Worm (Caenorhabditis elegans): ENCODE data around the gene prp-21.
A peak's percentile ranks its signal among the peaks of the same experiment; 100 is the strongest.

Gene prp-21

DNA sequence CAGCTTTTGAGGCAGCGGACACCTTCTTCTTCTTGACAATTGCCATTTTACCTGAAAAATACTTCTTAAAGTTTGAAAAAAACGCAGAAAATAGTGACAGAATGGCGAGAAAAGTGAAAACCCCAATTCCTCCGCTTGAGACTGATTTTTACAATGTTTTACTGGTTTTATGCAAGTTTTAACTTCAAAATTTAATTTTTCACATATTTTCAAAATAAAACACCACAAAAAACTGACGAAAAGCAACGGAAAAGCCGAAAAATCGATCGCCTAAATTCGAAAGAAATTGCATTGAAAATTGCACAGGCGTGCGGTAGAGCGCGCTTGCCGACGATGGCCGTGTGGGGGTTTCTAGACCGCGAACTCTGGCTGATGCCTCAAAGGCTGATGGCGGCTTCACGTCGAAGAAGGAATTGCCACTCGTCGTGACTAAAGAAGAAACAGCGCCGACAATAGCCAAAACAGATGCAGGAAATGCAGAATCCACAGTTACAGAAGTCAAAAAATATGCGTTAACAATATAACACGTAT is 8.7 kb upstream of the prp-21 start, which contains the start of gene nsun-1 (continued):
- TF ChIP-seq nhr-85 (tag): no peak
- TF ChIP-seq F16B12.6 (tag; optimal IDR thresholded peaks at IDR 0.05): peak; percentile 46
- peak; percentile 52 for TF ChIP-seq mep-1 (tag; optimal IDR thresholded peaks at IDR 0.05)
- TF ChIP-seq lsy-2 (tag; optimal IDR thresholded peaks at IDR 0.05): peak; percentile 27 to 66
- peak; percentile 93 for TF ChIP-seq rnt-1 (tag; optimal IDR thresholded peaks at IDR 0.05)
- no peak for TF ChIP-seq nhr-20 (tag; optimal IDR thresholded peaks at IDR 0.05)
- peak; percentile 39; the same call in 1 of the 2 replicates for TF ChIP-seq unc-98 (GFP tag; IDR thresholded peaks at IDR 0.05)
- TF ChIP-seq nhr-47 (tag; optimal IDR thresholded peaks at IDR 0.05): no peak
- TF ChIP-seq efl-1 (optimal IDR thresholded peaks at IDR 0.05): peak; percentile 64 to 70
- TF ChIP-seq efl-1 (GFP tag; optimal IDR thresholded peaks at IDR 0.05 in 1 of 2): peak; percentile 75 to 94
- TF ChIP-seq alr-1 (tag; optimal IDR thresholded peaks at IDR 0.05; ENCODE audit: borderline replicate concordance): no peak
- TF ChIP-seq fkh-10 (GFP tag; optimal IDR thresholded peaks at IDR 0.05): no peak
- TF ChIP-seq sup-37 (GFP tag; optimal IDR thresholded peaks at IDR 0.05): no peak
- TF ChIP-seq ceh-88 (GFP tag; IDR thresholded peaks at IDR 0.05): no peak
- peak; percentile 64 for TF ChIP-seq tbx-2 (tag; optimal IDR thresholded peaks at IDR 0.05)
- TF ChIP-seq xbp-1 (tag; optimal IDR thresholded peaks at IDR 0.05): peak; percentile 43
- TF ChIP-seq mab-9 (GFP tag; IDR thresholded peaks at IDR 0.05): no peak
- peak; percentile 72 for TF ChIP-seq lir-3 (tag; optimal IDR thresholded peaks at IDR 0.05; ENCODE audit: poor library complexity)
- TF ChIP-seq lin-35 (GFP tag; optimal IDR thresholded peaks at IDR 0.05): peak; percentile 62 to 63
- TF ChIP-seq nhr-71 (tag; optimal IDR thresholded peaks at IDR 0.05): no peak
- TF ChIP-seq lin-15B (tag; optimal IDR thresholded peaks at IDR 0.05): peak; percentile 71
- peak; percentile 46 for TF ChIP-seq isw-1 (GFP tag; IDR thresholded peaks at IDR 0.05)
- TF ChIP-seq aly-2 (tag; optimal IDR thresholded peaks at IDR 0.05): no peak
- peak; percentile 1 to 83 (median 42) for TF ChIP-seq ceh-82 (tag; optimal IDR thresholded peaks at IDR 0.05)
- TF ChIP-seq C16A3.4 (tag; optimal IDR thresholded peaks at IDR 0.05): peak; percentile 61
- no peak for TF ChIP-seq pqm-1 (tag; optimal IDR thresholded peaks at IDR 0.05)
- no peak for TF ChIP-seq lin-39 (tag; optimal IDR thresholded peaks at IDR 0.05)
- peak; percentile 0 for TF ChIP-seq C04F5.9 (tag; optimal IDR thresholded peaks at IDR 0.05)
- TF ChIP-seq fkh-4 (tag; optimal IDR thresholded peaks at IDR 0.05; ENCODE audit: borderline replicate concordance): peak; percentile 12
- TF ChIP-seq nhr-12 (tag; optimal IDR thresholded peaks at IDR 0.05): no peak
- no peak for TF ChIP-seq efl-3 (GFP tag; optimal IDR thresholded peaks at IDR 0.05)

- no peak for TF ChIP-seq tbx-2 (tag; optimal IDR thresholded peaks at IDR 0.05)
- no peak for TF ChIP-seq nhr-47 (tag; optimal IDR thresholded peaks at IDR 0.05)
- no peak for TF ChIP-seq irx-1 (tag; optimal IDR thresholded peaks at IDR 0.05)
- no peak for TF ChIP-seq grh-1 (GFP tag; IDR thresholded peaks at IDR 0.05)
- no peak for TF ChIP-seq unc-98 (GFP tag; IDR thresholded peaks at IDR 0.05)
- TF ChIP-seq rnt-1 (tag; optimal IDR thresholded peaks at IDR 0.05): no peak
- no peak for TF ChIP-seq hlh-4 (tag; optimal IDR thresholded peaks at IDR 0.05)
- no peak for TF ChIP-seq C04F5.9 (tag; optimal IDR thresholded peaks at IDR 0.05)
- TF ChIP-seq ceh-63 (GFP tag; optimal IDR thresholded peaks at IDR 0.05): no peak
- TF ChIP-seq nhr-28 (tag; optimal IDR thresholded peaks at IDR 0.05): no peak
- TF ChIP-seq nhr-12 (tag; optimal IDR thresholded peaks at IDR 0.05): no peak
- TF ChIP-seq lin-35 (GFP tag; optimal IDR thresholded peaks at IDR 0.05): no peak
- TF ChIP-seq swsn-7 (tag; optimal IDR thresholded peaks at IDR 0.05): no peak
- no peak for TF ChIP-seq nhr-71 (tag; optimal IDR thresholded peaks at IDR 0.05)
- TF ChIP-seq hpl-2 (GFP tag; optimal IDR thresholded peaks at IDR 0.05): no peak
- no peak for TF ChIP-seq sptf-1 (tag; optimal IDR thresholded peaks at IDR 0.05)
- TF ChIP-seq C16A3.4 (tag; optimal IDR thresholded peaks at IDR 0.05): no peak
- no peak for TF ChIP-seq zag-1 (tag; optimal IDR thresholded peaks at IDR 0.05)
Observed at ce11 chrII:495124-495523, 10.5 kb downstream of the prp-21 start, which contains the start of gene sms-5. Gene sms-5 (plus strand): TSS chrII:495424.

DNA sequence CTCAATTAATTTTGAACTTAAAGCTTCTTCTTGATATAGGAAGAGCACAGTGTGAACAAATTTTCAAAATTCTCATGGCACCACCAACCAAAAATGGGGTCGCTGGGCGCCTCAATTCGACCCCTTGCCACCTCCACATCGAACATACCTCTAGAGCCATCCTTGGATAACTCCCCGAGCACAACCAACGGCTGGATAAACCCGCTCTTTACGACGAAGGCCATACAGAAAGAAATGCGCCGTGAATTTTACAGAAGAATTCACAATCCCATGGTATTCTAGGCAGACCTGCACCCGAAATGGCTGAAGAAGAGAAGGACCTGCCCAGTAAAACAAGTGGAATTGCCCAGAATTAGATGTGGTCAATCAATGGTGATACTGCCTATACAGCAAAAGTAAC is 18.0 kb downstream of the prp-21 start:
- TF ChIP-seq unc-130 (tag; optimal IDR thresholded peaks at IDR 0.05): no peak
- no peak for TF ChIP-seq dsc-1 (tag; optimal IDR thresholded peaks at IDR 0.05)

Measured in whole organism, L1 larva.